Fruit fly (Drosophila melanogaster) whole organism, adult: ENCODE data around the gene CG7879.

Experiments used
- CG11617 ChIP-seq: fragments of 200-800 bp; sonication (Bioruptor generic); optimal IDR thresholded peaks from 2 replicates; lab custom pipeline; 2017; ENCODE audit warnings: mild to moderate bottlenecking, missing biosample characterization, missing genetic modification reagents, missing genetic modification characterization
- CG1620 ChIP-seq: fragments of 200-800 bp; sonication (Bioruptor generic); optimal IDR thresholded peaks from 2 replicates; lab custom pipeline; 2016; ENCODE audit warnings: missing biosample characterization, missing genetic modification characterization
- CG7045 ChIP-seq: fragments of 200-800 bp; sonication (Bioruptor generic); optimal IDR thresholded peaks from 2 replicates; lab custom pipeline; 2017; ENCODE audit warnings: missing biosample characterization, mild to moderate bottlenecking, missing genetic modification characterization
- CG7101 ChIP-seq: fragments of 200-800 bp; sonication (Bioruptor generic); optimal IDR thresholded peaks from 2 replicates; lab custom pipeline; 2018; ENCODE audit warnings: missing biosample characterization, mild to moderate bottlenecking, missing genetic modification characterization, moderate library complexity
- Hr96 ChIP-seq: fragments of 200-800 bp; sonication (Bioruptor generic); optimal IDR thresholded peaks from 2 replicates; lab custom pipeline; 2016; ENCODE audit warnings: missing biosample characterization, missing genetic modification characterization
- Mnt ChIP-seq: fragments of 200-800 bp; sonication (Bioruptor generic); optimal IDR thresholded peaks from 2 replicates; lab custom pipeline; 2016; ENCODE audit warnings: missing biosample characterization, mild to moderate bottlenecking, missing genetic modification characterization
- bab1 ChIP-seq: fragments of 200-800 bp; sonication (Bioruptor generic); optimal IDR thresholded peaks from 3 replicates; lab custom pipeline; 2019; ENCODE audit warnings: missing biosample characterization, mild to moderate bottlenecking, missing genetic modification characterization, moderate library complexity
- cic ChIP-seq: fragments of 200-800 bp; sonication (Bioruptor generic); optimal IDR thresholded peaks from 2 replicates; lab custom pipeline; 2017; ENCODE audit warnings: missing biosample characterization, mild to moderate bottlenecking, missing genetic modification characterization, moderate library complexity
- kay ChIP-seq: fragments of 200-800 bp; sonication (Bioruptor generic); peaks from one replicate; lab custom pipeline; 2016; ENCODE audit warnings: missing biosample characterization, missing genetic modification characterization, borderline replicate concordance
- ovo ChIP-seq: fragments of 200-800 bp; sonication (Bioruptor generic); optimal IDR thresholded peaks from 2 replicates; lab custom pipeline; 2016; ENCODE audit warnings: missing biosample characterization, missing genetic modification characterization
- pad ChIP-seq: fragments of 200-800 bp; sonication (Bioruptor generic); optimal IDR thresholded peaks from 3 replicates; lab custom pipeline; 2017; ENCODE audit warnings: missing biosample characterization, missing genetic modification characterization, mild to moderate bottlenecking, moderate library complexity, missing genetic modification reagents
- tj ChIP-seq: fragments of 200-800 bp; sonication (Bioruptor generic); optimal IDR thresholded peaks from 3 replicates; lab custom pipeline; 2017; ENCODE audit warnings: missing biosample characterization, mild to moderate bottlenecking, missing genetic modification characterization, moderate library complexity

DNA sequence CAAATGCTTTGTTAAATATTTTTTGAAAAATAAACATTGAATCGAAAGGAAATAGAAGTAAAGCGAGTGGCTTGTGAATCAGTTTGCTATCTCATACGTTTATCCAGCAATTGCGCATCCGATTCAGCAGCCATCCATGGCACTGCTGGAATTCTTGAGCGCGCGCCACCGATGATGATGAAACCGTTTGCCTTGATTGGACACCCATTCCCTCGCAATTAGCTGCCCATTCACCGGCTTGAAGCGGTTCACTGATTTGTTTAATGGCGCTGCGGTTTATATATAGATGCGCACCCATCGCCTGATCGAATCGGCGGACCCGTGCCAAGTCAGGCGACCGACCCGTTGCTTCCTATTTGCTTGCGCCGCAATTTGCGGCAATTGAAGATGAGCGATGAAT lies 15.2 kb downstream of the CG7879 start, which contains the start of gene Pcyt2:
- TF ChIP-seq kay (GFP tag; lab: Kevin White, UChicago) (no peak), CG1620 (GFP tag; lab: Kevin White, UChicago) (no peak), bab1 (GFP tag; lab: Kevin White, UChicago) (no peak), CG7101 (no peak), pad (GFP tag; lab: Kevin White, UChicago) (no peak), Hr96 (GFP tag; lab: Kevin White, UChicago) (no peak), ovo (GFP tag; lab: Kevin White, UChicago) (no peak), CG11617 (GFP tag; lab: Kevin White, UChicago) (no peak), CG7045 (GFP tag; lab: Kevin White, UChicago) (no peak), tj (GFP tag; lab: Kevin White, UChicago) (no peak), cic (GFP tag; lab: Kevin White, UChicago) (no peak), Mnt (GFP tag; lab: Kevin White, UChicago) (no peak)
